In genomic region chr2L:6494405-6494816, dm6 we compare ENCODE assay signal across 1 fruit fly cellular context.
TF ChIP-seq lines count a peak whose summit lies in the region.

TSS of gene CG9547 (minus strand) at chr2L:6494532.

TF ChIP-seq in whole organism, embryonic, 481 proteins besides CTCF, POLR2A, EP300 and RAD21 (continued from another document and continues in another):
- TF ChIP-seq CG6854 (GFP tag; optimal IDR thresholded peaks at IDR 0.05; lab: Kevin White, UChicago): peak; percentile 38
- no peak for TF ChIP-seq Sin3A (optimal IDR thresholded peaks at IDR 0.05; lab: Kevin White, UChicago)
- TF ChIP-seq Gug (GFP tag; IDR thresholded peaks at IDR 0.05; lab: Robert Waterston, UW): no peak
- TF ChIP-seq salm (tag; optimal IDR thresholded peaks at IDR 0.05; lab: Kevin White, UChicago): peak; percentile 22
- TF ChIP-seq CG17802 (tag; optimal IDR thresholded peaks at IDR 0.05; lab: Kevin White, UChicago): no peak
- TF ChIP-seq Chrac-16 (GFP tag; optimal IDR thresholded peaks at IDR 0.05; lab: Kevin White, UChicago): no peak
- no peak for TF ChIP-seq lov (optimal IDR thresholded peaks at IDR 0.05; lab: Kevin White, UChicago)
- no peak for TF ChIP-seq lov (GFP tag; IDR thresholded peaks at IDR 0.05; lab: Robert Waterston, UW)
- TF ChIP-seq wek (GFP tag; optimal IDR thresholded peaks at IDR 0.05; lab: Kevin White, UChicago): peak; percentile 31
- no peak for TF ChIP-seq fru (optimal IDR thresholded peaks at IDR 0.05; lab: Kevin White, UChicago)
- no peak for TF ChIP-seq dimm (GFP tag; IDR thresholded peaks at IDR 0.05; lab: Robert Waterston, UW)
- no peak for TF ChIP-seq CG32772 (GFP tag; IDR thresholded peaks at IDR 0.05; lab: Robert Waterston, UW)
- TF ChIP-seq CG6175 (GFP tag; IDR thresholded peaks at IDR 0.05; lab: Robert Waterston, UW): no peak
- TF ChIP-seq CG15514 (GFP tag; optimal IDR thresholded peaks at IDR 0.05; lab: Kevin White, UChicago): peak; percentile 54
- TF ChIP-seq kay (GFP tag; optimal IDR thresholded peaks at IDR 0.05; lab: Kevin White, UChicago): no peak
- TF ChIP-seq chif (GFP tag; optimal IDR thresholded peaks at IDR 0.05; lab: Kevin White, UChicago): no peak
- no peak for TF ChIP-seq vfl (GFP tag; optimal IDR thresholded peaks at IDR 0.05; lab: Kevin White, UChicago)
- TF ChIP-seq bcd (GFP tag; optimal IDR thresholded peaks at IDR 0.05; lab: Kevin White, UChicago): no peak
- no peak for TF ChIP-seq Atf3 (GFP tag; optimal IDR thresholded peaks at IDR 0.05; lab: Kevin White, UChicago)
- TF ChIP-seq CG13894 (tag; optimal IDR thresholded peaks at IDR 0.05; lab: Kevin White, UChicago): peak; percentile 44
- no peak for TF ChIP-seq CG43689 (GFP tag; IDR thresholded peaks at IDR 0.05; lab: Robert Waterston, UW)
- TF ChIP-seq Mes4 (GFP tag; optimal IDR thresholded peaks at IDR 0.05; lab: Kevin White, UChicago): no peak
- TF ChIP-seq ATbp (GFP tag; optimal IDR thresholded peaks at IDR 0.05; lab: Kevin White, UChicago): no peak
- TF ChIP-seq nom (GFP tag; optimal IDR thresholded peaks at IDR 0.05; lab: Kevin White, UChicago): peak; percentile 48
- no peak for TF ChIP-seq CG9437 (GFP tag; optimal IDR thresholded peaks at IDR 0.05; lab: Kevin White, UChicago)
- no peak for TF ChIP-seq Ets97D (GFP tag; optimal IDR thresholded peaks at IDR 0.05; lab: Kevin White, UChicago)
- peak; percentile 8 for TF ChIP-seq CG13624 (GFP tag; optimal IDR thresholded peaks at IDR 0.05; lab: Kevin White, UChicago)
- no peak for TF ChIP-seq ro (GFP tag; IDR thresholded peaks at IDR 0.05; lab: Robert Waterston, UW)
- no peak for TF ChIP-seq CG4617 (GFP tag; optimal IDR thresholded peaks at IDR 0.05; lab: Kevin White, UChicago; ENCODE audit: borderline replicate concordance)
- TF ChIP-seq Eip74EF (GFP tag; optimal IDR thresholded peaks at IDR 0.05; lab: Kevin White, UChicago): peak in 1 of 2 experiments; percentile 51
- TF ChIP-seq CG4328 (GFP tag; optimal IDR thresholded peaks at IDR 0.05; lab: Kevin White, UChicago): no peak
- TF ChIP-seq Neu2 (GFP tag; optimal IDR thresholded peaks at IDR 0.05; lab: Kevin White, UChicago; ENCODE audit: borderline replicate concordance): no peak
- TF ChIP-seq CG7839 (tag; optimal IDR thresholded peaks at IDR 0.05; lab: Kevin White, UChicago): no peak
- no peak for TF ChIP-seq NK7.1 (GFP tag; optimal IDR thresholded peaks at IDR 0.05; lab: Kevin White, UChicago)
- TF ChIP-seq CG10209 (GFP tag; optimal IDR thresholded peaks at IDR 0.05; lab: Kevin White, UChicago): no peak
- TF ChIP-seq prd (optimal IDR thresholded peaks at IDR 0.05; lab: Kevin White, UChicago): no peak
- no peak for TF ChIP-seq prd (GFP tag; IDR thresholded peaks at IDR 0.05; lab: Robert Waterston, UW)
- no peak for TF ChIP-seq gfzf (GFP tag; optimal IDR thresholded peaks at IDR 0.05; lab: Kevin White, UChicago)
- TF ChIP-seq B-H2 (GFP tag; optimal IDR thresholded peaks at IDR 0.05; lab: Kevin White, UChicago): peak; percentile 6
- no peak; the same call in 1 of the 2 replicates for TF ChIP-seq ranshi (GFP tag; IDR thresholded peaks at IDR 0.05; lab: Robert Waterston, UW)
- peak in 1 of 2 experiments; percentile 8 for TF ChIP-seq bsh (GFP tag; optimal IDR thresholded peaks at IDR 0.05; lab: Kevin White, UChicago)
- TF ChIP-seq CG8388 (GFP tag; optimal IDR thresholded peaks at IDR 0.05; lab: Kevin White, UChicago): no peak
- TF ChIP-seq Oli (tag; optimal IDR thresholded peaks at IDR 0.05; lab: Kevin White, UChicago): no peak
- TF ChIP-seq CG18599 (GFP tag; optimal IDR thresholded peaks at IDR 0.05; lab: Kevin White, UChicago): peak; percentile 27
- no peak for TF ChIP-seq CG11696 (GFP tag; IDR thresholded peaks at IDR 0.05; lab: Robert Waterston, UW)
- no peak for TF ChIP-seq Doc3 (GFP tag; IDR thresholded peaks at IDR 0.05; lab: Robert Waterston, UW; ENCODE audit: partially characterized antibody)
- peak; percentile 70 for TF ChIP-seq CG10543 (GFP tag; optimal IDR thresholded peaks at IDR 0.05; lab: Kevin White, UChicago)
- peak; percentile 97 for TF ChIP-seq CG7745 (tag; optimal IDR thresholded peaks at IDR 0.05; lab: Kevin White, UChicago)
- no peak for TF ChIP-seq Ptx1 (GFP tag; IDR thresholded peaks at IDR 0.05; lab: Robert Waterston, UW)
- TF ChIP-seq slp2 (GFP tag; optimal IDR thresholded peaks at IDR 0.05; lab: Kevin White, UChicago): no peak
- no peak for TF ChIP-seq crc (GFP tag; optimal IDR thresholded peaks at IDR 0.05; lab: Kevin White, UChicago)
- TF ChIP-seq Atf6 (GFP tag; IDR thresholded peaks at IDR 0.05; lab: Robert Waterston, UW): peak; percentile 14; the same call in 1 of the 2 replicates
- no peak for TF ChIP-seq Abd-B (GFP tag; optimal IDR thresholded peaks at IDR 0.05; lab: Kevin White, UChicago)
- TF ChIP-seq cad (GFP tag; optimal IDR thresholded peaks at IDR 0.05; lab: Kevin White, UChicago): no peak
- no peak for TF ChIP-seq en (GFP tag; optimal IDR thresholded peaks at IDR 0.05; lab: Kevin White, UChicago)
- TF ChIP-seq CG4820 (GFP tag; optimal IDR thresholded peaks at IDR 0.05; lab: Kevin White, UChicago): no peak
- TF ChIP-seq mirr (GFP tag; optimal IDR thresholded peaks at IDR 0.05; lab: Kevin White, UChicago): peak; percentile 79
- TF ChIP-seq CG8281 (tag; optimal IDR thresholded peaks at IDR 0.05; lab: Kevin White, UChicago): no peak
- no peak for TF ChIP-seq CG9876 (GFP tag; optimal IDR thresholded peaks at IDR 0.05; lab: Kevin White, UChicago)
- no peak for TF ChIP-seq lola (GFP tag; optimal IDR thresholded peaks at IDR 0.05; lab: Kevin White, UChicago)
- TF ChIP-seq CG9215 (GFP tag; IDR thresholded peaks at IDR 0.05; lab: Robert Waterston, UW): no peak
- TF ChIP-seq CG12104 (GFP tag; optimal IDR thresholded peaks at IDR 0.05; lab: Kevin White, UChicago): no peak
- no peak for TF ChIP-seq nerfin-2 (GFP tag; IDR thresholded peaks at IDR 0.05; lab: Robert Waterston, UW; ENCODE audit: partially characterized antibody)
- no peak for TF ChIP-seq tin (GFP tag; optimal IDR thresholded peaks at IDR 0.05; lab: Kevin White, UChicago)
- no peak for TF ChIP-seq fd102C (GFP tag; optimal IDR thresholded peaks at IDR 0.05; lab: Kevin White, UChicago)
- no peak for TF ChIP-seq shn (GFP tag; optimal IDR thresholded peaks at IDR 0.05; lab: Kevin White, UChicago)
- no peak for TF ChIP-seq CG6683 (GFP tag; optimal IDR thresholded peaks at IDR 0.05; lab: Kevin White, UChicago)
- TF ChIP-seq croc (GFP tag; conservative IDR thresholded peaks at IDR 0.05; lab: Robert Waterston, UW): no peak
- peak; percentile 27; the same call in 2 of the 4 replicates for TF ChIP-seq Dll (GFP tag; IDR thresholded peaks at IDR 0.05; lab: Robert Waterston, UW; ENCODE audit: partially characterized antibody)
- peak; percentile 55 for TF ChIP-seq lbe (GFP tag; optimal IDR thresholded peaks at IDR 0.05; lab: Kevin White, UChicago)
- peak in 1 of 2 experiments; percentile 68 for TF ChIP-seq crp (GFP tag; optimal IDR thresholded peaks at IDR 0.05; lab: Kevin White, UChicago)
- peak; percentile 46 for TF ChIP-seq unc-4 (GFP tag; IDR thresholded peaks at IDR 0.05; lab: Robert Waterston, UW; ENCODE audit: partially characterized antibody)
- TF ChIP-seq CG1792 (GFP tag; optimal IDR thresholded peaks at IDR 0.05; lab: Kevin White, UChicago): no peak
- no peak; the same call in 1 of the 2 replicates for TF ChIP-seq MBD-R2 (GFP tag; IDR thresholded peaks at IDR 0.05; lab: Robert Waterston, UW)
- no peak for TF ChIP-seq Tbp (GFP tag; optimal IDR thresholded peaks at IDR 0.05; lab: Kevin White, UChicago)
- TF ChIP-seq sens (GFP tag; lab: Kevin White, UChicago): no peak
- no peak for TF ChIP-seq danr (GFP tag; IDR thresholded peaks at IDR 0.05; lab: Robert Waterston, UW)
- no peak for TF ChIP-seq pros (GFP tag; optimal IDR thresholded peaks at IDR 0.05; lab: Kevin White, UChicago)
- TF ChIP-seq CG2116 (GFP tag; optimal IDR thresholded peaks at IDR 0.05; lab: Kevin White, UChicago): no peak
- no peak for TF ChIP-seq bab2 (GFP tag; optimal IDR thresholded peaks at IDR 0.05; lab: Kevin White, UChicago)
- TF ChIP-seq repo (GFP tag; optimal IDR thresholded peaks at IDR 0.05; lab: Kevin White, UChicago): no peak
- peak; percentile 12 for TF ChIP-seq HHEX (GFP tag; optimal IDR thresholded peaks at IDR 0.05; lab: Kevin White, UChicago)
- no peak for TF ChIP-seq CG33557 (GFP tag; optimal IDR thresholded peaks at IDR 0.05; lab: Kevin White, UChicago)
- peak; percentile 70 for TF ChIP-seq CG13296 (GFP tag; optimal IDR thresholded peaks at IDR 0.05; lab: Kevin White, UChicago)
- TF ChIP-seq H2.0 (GFP tag; IDR thresholded peaks at IDR 0.05; lab: Robert Waterston, UW): no peak
- peak; percentile 48 for TF ChIP-seq Hmr (GFP tag; optimal IDR thresholded peaks at IDR 0.05; lab: Kevin White, UChicago)
- TF ChIP-seq eve (GFP tag; optimal IDR thresholded peaks at IDR 0.05; lab: Kevin White, UChicago): no peak
- TF ChIP-seq CG9727 (GFP tag; optimal IDR thresholded peaks at IDR 0.05; lab: Kevin White, UChicago): no peak
- no peak for TF ChIP-seq Dp (GFP tag; optimal IDR thresholded peaks at IDR 0.05; lab: Kevin White, UChicago)
- peak; percentile 59 for TF ChIP-seq Med (GFP tag; lab: Kevin White, UChicago)
- no peak for TF ChIP-seq CG17328 (GFP tag; IDR thresholded peaks at IDR 0.05; lab: Robert Waterston, UW)
- TF ChIP-seq CG34376 (GFP tag; optimal IDR thresholded peaks at IDR 0.05; lab: Kevin White, UChicago): peak; percentile 94
- TF ChIP-seq tx (GFP tag; optimal IDR thresholded peaks at IDR 0.05; lab: Kevin White, UChicago): no peak
- TF ChIP-seq CkIIα-i1 (GFP tag; IDR thresholded peaks at IDR 0.05; lab: Robert Waterston, UW): no peak
- TF ChIP-seq Dref (GFP tag; IDR thresholded peaks at IDR 0.05; lab: Robert Waterston, UW): no peak
- TF ChIP-seq tio (GFP tag; optimal IDR thresholded peaks at IDR 0.05; lab: Kevin White, UChicago): no peak
- peak; percentile 82 for TF ChIP-seq exex (tag; optimal IDR thresholded peaks at IDR 0.05; lab: Kevin White, UChicago)
- no peak for TF ChIP-seq tna (GFP tag; IDR thresholded peaks at IDR 0.05; lab: Robert Waterston, UW; ENCODE audit: partially characterized antibody)
- TF ChIP-seq ems (GFP tag; optimal IDR thresholded peaks at IDR 0.05; lab: Kevin White, UChicago): peak; percentile 4
- peak; percentile 5 for TF ChIP-seq MTF-1 (GFP tag; optimal IDR thresholded peaks at IDR 0.05; lab: Kevin White, UChicago; ENCODE audit: borderline replicate concordance)
- no peak for TF ChIP-seq CG17359 (tag; optimal IDR thresholded peaks at IDR 0.05; lab: Kevin White, UChicago)
- TF ChIP-seq ci (GFP tag; IDR thresholded peaks at IDR 0.05; lab: Robert Waterston, UW): peak; percentile 69; the same call in 2 of the 3 replicates
- no peak for TF ChIP-seq CG3838 (GFP tag; optimal IDR thresholded peaks at IDR 0.05; lab: Kevin White, UChicago)
- no peak for TF ChIP-seq Dip2 (GFP tag; IDR thresholded peaks at IDR 0.05; lab: Robert Waterston, UW)
- no peak for TF ChIP-seq CG1233 (GFP tag; optimal IDR thresholded peaks at IDR 0.05; lab: Kevin White, UChicago)
- TF ChIP-seq az2 (GFP tag; optimal IDR thresholded peaks at IDR 0.05; lab: Kevin White, UChicago): no peak
- TF ChIP-seq schlank (tag; optimal IDR thresholded peaks at IDR 0.05; lab: Kevin White, UChicago): no peak
- no peak for TF ChIP-seq tap (tag; optimal IDR thresholded peaks at IDR 0.05; lab: Kevin White, UChicago)
- no peak for TF ChIP-seq zf30C (GFP tag; optimal IDR thresholded peaks at IDR 0.05; lab: Kevin White, UChicago)
- no peak for TF ChIP-seq CG9609 (GFP tag; optimal IDR thresholded peaks at IDR 0.05; lab: Kevin White, UChicago)
- no peak for TF ChIP-seq zen (tag; optimal IDR thresholded peaks at IDR 0.05; lab: Kevin White, UChicago)
- peak; percentile 3 for TF ChIP-seq grau (tag; optimal IDR thresholded peaks at IDR 0.05; lab: Kevin White, UChicago)
- TF ChIP-seq sna (GFP tag; IDR thresholded peaks at IDR 0.05; lab: Robert Waterston, UW; ENCODE audit: partially characterized antibody): no peak; the same call in 1 of the 2 replicates
- no peak for TF ChIP-seq CG10274 (GFP tag; optimal IDR thresholded peaks at IDR 0.05; lab: Kevin White, UChicago)
- no peak for TF ChIP-seq CG4360 (GFP tag; IDR thresholded peaks at IDR 0.05; lab: Robert Waterston, UW)
- TF ChIP-seq Ravus (GFP tag; IDR thresholded peaks at IDR 0.05; lab: Robert Waterston, UW): no peak
- no peak for TF ChIP-seq Ets65A (GFP tag; lab: Kevin White, UChicago)
- TF ChIP-seq CG5180 (GFP tag; optimal IDR thresholded peaks at IDR 0.05; lab: Kevin White, UChicago): peak; percentile 39
- TF ChIP-seq tup (GFP tag; optimal IDR thresholded peaks at IDR 0.05; lab: Kevin White, UChicago): no peak
- TF ChIP-seq ewg (GFP tag; optimal IDR thresholded peaks at IDR 0.05; lab: Kevin White, UChicago): no peak
- TF ChIP-seq CG7357 (GFP tag; IDR thresholded peaks at IDR 0.05; lab: Robert Waterston, UW): no peak
- peak; percentile 65; the same call in 2 of the 3 replicates for TF ChIP-seq Dbx (GFP tag; IDR thresholded peaks at IDR 0.05; lab: Robert Waterston, UW)
- TF ChIP-seq CG12659 (GFP tag; optimal IDR thresholded peaks at IDR 0.05; lab: Kevin White, UChicago): peak; percentile 0
- TF ChIP-seq cato (GFP tag; optimal IDR thresholded peaks at IDR 0.05; lab: Kevin White, UChicago; ENCODE audit: borderline replicate concordance): no peak
- no peak for TF ChIP-seq D19B (GFP tag; optimal IDR thresholded peaks at IDR 0.05; lab: Kevin White, UChicago)
- no peak for TF ChIP-seq gsb-n (tag; optimal IDR thresholded peaks at IDR 0.05; lab: Kevin White, UChicago)
- no peak for TF ChIP-seq Fer2 (tag; optimal IDR thresholded peaks at IDR 0.05; lab: Kevin White, UChicago)
- no peak; the same call in 1 of the 2 replicates for TF ChIP-seq onecut (GFP tag; IDR thresholded peaks at IDR 0.05; lab: Robert Waterston, UW)
- no peak for TF ChIP-seq CG18619 (GFP tag; optimal IDR thresholded peaks at IDR 0.05; lab: Kevin White, UChicago)
- TF ChIP-seq Nf-YA (GFP tag; IDR thresholded peaks at IDR 0.05; lab: Robert Waterston, UW): no peak
- TF ChIP-seq CG12391 (tag; optimal IDR thresholded peaks at IDR 0.05; lab: Kevin White, UChicago): no peak
- no peak for TF ChIP-seq CG2129 (GFP tag; IDR thresholded peaks at IDR 0.05; lab: Robert Waterston, UW; ENCODE audit: partially characterized antibody)
- TF ChIP-seq CG31224 (GFP tag; IDR thresholded peaks at IDR 0.05; lab: Robert Waterston, UW): no peak
- TF ChIP-seq pb (GFP tag; optimal IDR thresholded peaks at IDR 0.05; lab: Kevin White, UChicago): no peak
- TF ChIP-seq chinmo (GFP tag; IDR thresholded peaks at IDR 0.05; lab: Robert Waterston, UW; ENCODE audit: partially characterized antibody): peak; percentile 77; the same call in 2 of the 4 replicates
- no peak for TF ChIP-seq CG2202 (tag; optimal IDR thresholded peaks at IDR 0.05; lab: Kevin White, UChicago)
